Worm (Caenorhabditis elegans) whole organism, L4/young adult: ENCODE results near the gene C08G9.1.

Source experiments
- W03F9.2 ChIP-seq: fragments of 150-350 bp; optimal IDR thresholded peaks from 2 replicates; lab custom pipeline; 2014; ENCODE audit warnings: missing biosample characterization, missing genetic modification characterization
- dao-5 ChIP-seq: sonication (generic microtip); optimal IDR thresholded peaks from 2 replicates; lab custom pipeline; 2016; ENCODE audit warnings: missing genotype, missing genetic modification characterization, moderate library complexity, missing compliant biosample characterization
- him-1 ChIP-seq: sonication (generic microtip); optimal IDR thresholded peaks from 2 replicates; lab custom pipeline; 2016; ENCODE audit warnings: missing genotype, missing genetic modification reagents, missing genetic modification characterization, missing compliant biosample characterization

ce11 chrIV:7698320-7698719 lies 39.8 kb downstream of the C08G9.1 start, which contains the start of gene flp-13:
- TF ChIP-seq W03F9.2 (tag; lab: Kevin White, UChicago) (no peak), him-1 (tag; lab: Kevin White, UChicago) (no peak), dao-5 (tag; lab: Kevin White, UChicago) (no peak)
